Worm (Caenorhabditis elegans): ENCODE data around the gene F44E7.4.

F44E7.4 gene

DNA sequence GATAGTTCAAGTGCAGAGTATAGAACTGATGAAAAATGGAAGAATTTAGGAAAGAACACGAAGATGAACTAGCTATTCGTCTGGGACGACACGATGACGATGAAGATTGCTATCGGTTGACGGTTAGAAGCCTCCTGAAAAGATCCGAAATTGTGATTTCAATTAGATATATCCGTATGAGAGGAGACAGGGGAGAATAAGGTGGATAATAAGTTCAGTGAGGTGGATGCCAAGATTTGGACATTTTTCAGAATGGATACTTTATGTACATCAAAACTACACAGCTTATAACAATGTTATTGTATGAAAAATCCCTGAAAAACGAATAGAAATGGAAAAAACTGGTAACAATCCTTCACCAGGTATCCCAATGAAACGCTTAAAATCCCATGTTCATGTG lies 21.4 kb upstream of the F44E7.4 start, which contains the start of gene nstp-3:
nstp-3 (minus strand) TSS at position 101 of the 400 bp plus-strand sequence.
- no peak for TF ChIP-seq zip-4 (GFP tag; optimal IDR thresholded peaks at IDR 0.05)
- no peak for TF ChIP-seq snu-23 (GFP tag; optimal IDR thresholded peaks at IDR 0.05)
- TF ChIP-seq ets-5 (GFP tag; IDR thresholded peaks at IDR 0.05) = no peak
- TF ChIP-seq F16B12.6 (tag; optimal IDR thresholded peaks at IDR 0.05) = no peak
- no peak for TF ChIP-seq fkh-4 (tag; optimal IDR thresholded peaks at IDR 0.05; ENCODE audit: borderline replicate concordance)
- no peak for TF ChIP-seq dsc-1 (tag; optimal IDR thresholded peaks at IDR 0.05)
- TF ChIP-seq mdl-1 (tag; optimal IDR thresholded peaks at IDR 0.05) = no peak

DNA sequence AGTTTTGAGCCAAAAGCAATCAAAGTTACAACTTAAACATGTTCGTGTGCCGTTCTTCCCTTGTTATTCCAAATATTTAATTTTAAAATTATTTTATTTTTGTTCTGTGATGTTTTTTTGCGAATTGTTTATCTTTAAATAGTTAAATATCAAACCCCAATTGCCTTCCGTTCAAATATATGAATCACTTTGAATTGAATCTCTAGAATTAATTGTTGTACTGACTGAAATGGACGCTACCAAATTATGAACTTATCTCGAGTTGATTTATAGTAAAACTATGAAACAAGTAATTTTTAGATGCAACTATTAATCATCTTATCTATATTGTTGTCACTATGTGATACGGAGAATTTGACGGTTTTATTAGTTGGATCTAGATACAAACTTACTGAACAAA lies 15.3 kb upstream of the F44E7.4 start, which contains the start of gene ZC250.2:
ZC250.2 (plus strand) TSS at position 301 of the 400 bp plus-strand sequence.
- TF ChIP-seq nhr-85 (tag) = peak; percentile 48
- no peak for TF ChIP-seq nhr-11 (tag; optimal IDR thresholded peaks at IDR 0.05)

DNA sequence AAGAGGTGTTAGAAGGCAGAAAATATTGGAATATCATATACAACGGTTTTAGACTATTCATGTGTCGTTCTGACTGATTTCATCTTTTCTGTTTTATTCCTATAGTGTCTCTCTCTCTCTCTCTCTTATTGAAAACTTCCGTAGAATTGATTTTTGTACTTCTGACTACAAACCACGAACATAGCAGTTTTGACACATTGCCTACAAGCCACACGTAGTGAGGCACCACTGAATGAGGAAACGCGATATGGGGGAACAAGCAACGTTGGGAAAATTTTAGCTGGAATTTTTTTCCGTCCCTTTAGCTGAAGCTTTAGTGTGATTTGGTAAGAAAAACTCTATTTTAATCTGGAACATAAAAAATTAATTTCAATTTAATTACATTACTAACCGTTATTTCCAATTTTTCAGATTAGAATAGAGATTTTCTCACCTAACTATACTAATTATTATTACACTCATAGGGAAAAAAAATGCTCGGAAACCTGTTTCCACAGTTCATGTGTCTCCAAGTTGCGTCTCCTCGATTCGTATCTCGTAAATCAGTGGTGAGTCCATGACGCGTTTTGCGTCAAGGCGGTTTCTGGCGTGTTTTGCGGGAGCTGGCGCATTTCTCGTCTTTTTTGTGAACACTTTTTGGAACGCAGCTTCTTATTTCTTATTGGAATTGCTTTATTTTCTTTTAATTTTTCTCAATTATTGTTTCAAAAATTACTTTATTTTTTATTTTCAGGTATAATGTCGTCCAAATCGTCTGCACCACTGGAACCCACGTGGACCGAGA lies 13.9 kb upstream of the F44E7.4 start, which contains the start of the genes nhr-142 and F44E7.9:
nhr-142 (minus strand) TSS at position 57 of the 784 bp plus-strand sequence.
F44E7.9 (plus strand) TSS at position 734 of the 784 bp plus-strand sequence.
- TF ChIP-seq lin-13 (GFP tag; optimal IDR thresholded peaks at IDR 0.05) (peak; percentile 89), lin-14 (GFP tag; optimal IDR thresholded peaks at IDR 0.05) (peak; percentile 91), nhr-237 (tag; optimal IDR thresholded peaks at IDR 0.05) (peak; percentile 64), fos-1 (tag; optimal IDR thresholded peaks at IDR 0.05) (peak; percentile 75), egl-13 (tag; optimal IDR thresholded peaks at IDR 0.05) (peak; percentile 80), tlp-1 (tag; optimal IDR thresholded peaks at IDR 0.05) (no peak), vab-15 (tag; optimal IDR thresholded peaks at IDR 0.05) (peak; percentile 24), aha-1 (tag; optimal IDR thresholded peaks at IDR 0.05) (peak; percentile 49), nhr-28 (tag; optimal IDR thresholded peaks at IDR 0.05) (no peak), blmp-1 (tag; optimal IDR thresholded peaks at IDR 0.05) (peak; percentile 52), sox-4 (tag; optimal IDR thresholded peaks at IDR 0.05) (peak; percentile 52), zip-4 (GFP tag; optimal IDR thresholded peaks at IDR 0.05) (peak; percentile 38), skn-1 (tag; optimal IDR thresholded peaks at IDR 0.05) (peak; percentile 68), ces-1 (GFP tag; optimal IDR thresholded peaks at IDR 0.05) (no peak), fkh-4 (tag; optimal IDR thresholded peaks at IDR 0.05; ENCODE audit: borderline replicate concordance) (peak; percentile 32), swsn-7 (tag; optimal IDR thresholded peaks at IDR 0.05) (peak; percentile 84), unc-86 (tag; optimal IDR thresholded peaks at IDR 0.05) (peak; percentile 84), xbp-1 (tag; optimal IDR thresholded peaks at IDR 0.05) (peak; percentile 87), unc-30 (tag; optimal IDR thresholded peaks at IDR 0.05) (no peak), ztf-11 (tag; optimal IDR thresholded peaks at IDR 0.05) (peak in 1 of 2 experiments; percentile 75), ceh-90 (tag; optimal IDR thresholded peaks at IDR 0.05) (no peak), egl-27 (tag; optimal IDR thresholded peaks at IDR 0.05) (no peak), snu-23 (GFP tag; optimal IDR thresholded peaks at IDR 0.05) (peak; percentile 89), unc-62 (GFP tag; optimal IDR thresholded peaks at IDR 0.05) (no peak), nhr-20 (tag; optimal IDR thresholded peaks at IDR 0.05) (peak; percentile 90), irx-1 (tag; optimal IDR thresholded peaks at IDR 0.05) (peak; percentile 83), dsc-1 (tag; optimal IDR thresholded peaks at IDR 0.05) (peak; percentile 79), sptf-1 (tag; optimal IDR thresholded peaks at IDR 0.05) (no peak), tbx-2 (tag; optimal IDR thresholded peaks at IDR 0.05) (peak; percentile 85), ceh-82 (tag; optimal IDR thresholded peaks at IDR 0.05) (peak; percentile 89 to 90 (median 90)), elt-3 (tag; optimal IDR thresholded peaks at IDR 0.05) (peak in 2 of 6 experiments; percentile 42 to 78), snpc-4 (tag; optimal IDR thresholded peaks at IDR 0.05) (peak; percentile 63), nhr-12 (tag; optimal IDR thresholded peaks at IDR 0.05) (no peak), lir-3 (tag; optimal IDR thresholded peaks at IDR 0.05; ENCODE audit: poor library complexity) (peak; percentile 70), F16B12.6 (tag; optimal IDR thresholded peaks at IDR 0.05) (peak; percentile 60), nhr-71 (tag; optimal IDR thresholded peaks at IDR 0.05) (peak; percentile 92), lin-15B (tag; optimal IDR thresholded peaks at IDR 0.05) (peak; percentile 76), ceh-8 (GFP tag; optimal IDR thresholded peaks at IDR 0.05) (peak; percentile 66), C04F5.9 (tag; optimal IDR thresholded peaks at IDR 0.05) (peak; percentile 57), pag-3 (tag; optimal IDR thresholded peaks at IDR 0.05; ENCODE audit: borderline replicate concordance, insufficient read depth) (peak; percentile 38), nhr-19 (GFP tag; conservative IDR thresholded peaks at IDR 0.05) (peak; percentile 87), hlh-17 (GFP tag; optimal IDR thresholded peaks at IDR 0.05; ENCODE audit: borderline replicate concordance) (no peak)

Data from whole organism, L1 larva.